Comparison of ENCODE assay signal across 4 fruit fly cellular contexts in the genomic region with DNA sequence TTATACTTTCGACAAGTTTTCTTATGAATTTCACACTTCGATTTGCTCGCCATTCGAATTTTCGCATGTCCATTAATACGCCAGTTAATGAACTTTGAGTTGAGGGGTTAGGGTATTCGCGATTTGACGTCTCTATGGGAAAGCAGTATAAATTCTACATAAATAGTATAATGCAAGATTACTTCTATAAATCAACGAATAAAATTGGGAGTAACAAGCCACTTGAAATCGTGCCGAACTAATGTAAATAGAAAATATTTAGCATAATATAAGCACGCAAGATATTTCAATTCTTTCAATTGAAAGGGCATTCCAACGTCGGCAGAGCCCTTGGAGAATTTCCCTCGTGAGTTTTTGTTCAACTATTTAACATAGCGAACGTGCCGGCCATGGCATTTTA.
TF ChIP-seq lines count a peak whose summit lies in the region.

No protein-coding gene starts in this region.

- no peak for TF ChIP-seq CTCF in whole organism, embryonic (GFP tag; optimal IDR thresholded peaks at IDR 0.05; lab: Kevin White, UChicago)

TF ChIP-seq in whole organism, adult, 20 proteins besides CTCF, POLR2A, EP300 and RAD21:
- peak; percentile 80 for TF ChIP-seq kay (GFP tag; lab: Kevin White, UChicago; ENCODE audit: borderline replicate concordance)
- no peak for TF ChIP-seq toe (GFP tag; optimal IDR thresholded peaks at IDR 0.05; lab: Kevin White, UChicago)
- TF ChIP-seq CG12768 (GFP tag; optimal IDR thresholded peaks at IDR 0.05; lab: Kevin White, UChicago), result peak; percentile 51
- TF ChIP-seq bab1 (GFP tag; optimal IDR thresholded peaks at IDR 0.05; lab: Kevin White, UChicago), result peak; percentile 58
- TF ChIP-seq cnc (optimal IDR thresholded peaks at IDR 0.05; lab: Kevin White, UChicago), result no peak
- TF ChIP-seq tj (GFP tag; optimal IDR thresholded peaks at IDR 0.05; lab: Kevin White, UChicago), result no peak

TF ChIP-seq in whole organism, embryonic, 481 proteins besides CTCF, POLR2A, EP300 and RAD21:
- TF ChIP-seq ttk (GFP tag; IDR thresholded peaks at IDR 0.05; lab: Robert Waterston, UW), result no peak
- TF ChIP-seq H15 (GFP tag; IDR thresholded peaks at IDR 0.05; lab: Robert Waterston, UW), result no peak
- TF ChIP-seq sens (GFP tag; lab: Kevin White, UChicago), result peak; percentile 61
- no peak for TF ChIP-seq CG14710 (tag; optimal IDR thresholded peaks at IDR 0.05; lab: Kevin White, UChicago)
- no peak for TF ChIP-seq gfzf (GFP tag; optimal IDR thresholded peaks at IDR 0.05; lab: Kevin White, UChicago)
- no peak for TF ChIP-seq Dip3 (GFP tag; optimal IDR thresholded peaks at IDR 0.05; lab: Kevin White, UChicago)
- no peak for TF ChIP-seq knrl (GFP tag; IDR thresholded peaks at IDR 0.05; lab: Robert Waterston, UW; ENCODE audit: partially characterized antibody)
- no peak for TF ChIP-seq wor (GFP tag; IDR thresholded peaks at IDR 0.05; lab: Robert Waterston, UW)
- peak; percentile 77 for TF ChIP-seq D19A (tag; optimal IDR thresholded peaks at IDR 0.05; lab: Kevin White, UChicago)
- no peak for TF ChIP-seq jigr1 (GFP tag; IDR thresholded peaks at IDR 0.05; lab: Robert Waterston, UW)

TF ChIP-seq in whole organism, prepupa, 60 proteins besides CTCF, POLR2A, EP300 and RAD21:
- no peak for TF ChIP-seq Smox (GFP tag; optimal IDR thresholded peaks at IDR 0.05; lab: Kevin White, UChicago)
- peak; percentile 31 for TF ChIP-seq Hr4 (GFP tag; optimal IDR thresholded peaks at IDR 0.05; lab: Kevin White, UChicago)
- TF ChIP-seq CG10631 (GFP tag; optimal IDR thresholded peaks at IDR 0.05; lab: Kevin White, UChicago), result no peak
- no peak for TF ChIP-seq CG6854 (GFP tag; optimal IDR thresholded peaks at IDR 0.05; lab: Kevin White, UChicago)
- peak; percentile 52 for TF ChIP-seq Eip78C (GFP tag; lab: Kevin White, UChicago)
- TF ChIP-seq Sox15 (GFP tag; optimal IDR thresholded peaks at IDR 0.05; lab: Kevin White, UChicago), result no peak

TF ChIP-seq in whole organism, pupa, 21 proteins besides CTCF, POLR2A, EP300 and RAD21:
- TF ChIP-seq CG17806 (tag; optimal IDR thresholded peaks at IDR 0.05; lab: Kevin White, UChicago) (no peak), CG4496 (GFP tag; IDR thresholded peaks at IDR 0.05; lab: Robert Waterston, UW) (0 out of 3 replicates have a peak, but pooled peaks have one; percentile 20)
TF ChIP-seq in whole organism, pupa: peak in this region for 1.
